Fruit fly (Drosophila melanogaster) whole organism, prepupa: ENCODE results near the gene Kdm5.
A peak's percentile ranks its signal among the peaks of the same experiment; 100 is the strongest.

Experiments
- Blimp-1 ChIP-seq: fragments of 200-800 bp; sonication (Bioruptor generic); optimal IDR thresholded peaks from 3 replicates; lab custom pipeline; 2017; ENCODE audit warnings: missing biosample characterization, missing genetic modification characterization, mild to moderate bottlenecking, moderate library complexity, missing genetic modification reagents
- CG10669 ChIP-seq: fragments of 200-800 bp; sonication (Bioruptor generic); optimal IDR thresholded peaks from 3 replicates; lab custom pipeline; 2018; ENCODE audit warnings: missing biosample characterization, mild to moderate bottlenecking, missing genetic modification characterization, moderate library complexity
- CG11762 ChIP-seq: fragments of 200-800 bp; sonication (Bioruptor generic); optimal IDR thresholded peaks from 3 replicates; lab custom pipeline; 2016; ENCODE audit warnings: missing biosample characterization, missing genetic modification characterization; ENCODE audit not compliant: insufficient read depth
- CG15336 ChIP-seq: fragments of 200-800 bp; sonication (Bioruptor generic); IDR thresholded peaks from 2 replicates; pipeline ENCODE4 v1.3.6; 2022; ENCODE audit warnings: missing biosample characterization, missing genetic modification characterization
- CG1621 ChIP-seq: fragments of 200-800 bp; sonication (Bioruptor generic); optimal IDR thresholded peaks from 3 replicates; lab custom pipeline; 2018; ENCODE audit warnings: missing biosample characterization, mild to moderate bottlenecking, missing genetic modification characterization
- CG16779 ChIP-seq: fragments of 200-800 bp; sonication (Bioruptor generic); optimal IDR thresholded peaks from 3 replicates; lab custom pipeline; 2017; ENCODE audit warnings: missing biosample characterization, mild to moderate bottlenecking, missing genetic modification characterization
- CG3032 ChIP-seq: fragments of 200-800 bp; optimal IDR thresholded peaks from 2 replicates; lab custom pipeline; 2019; ENCODE audit warnings: missing biosample characterization, mild to moderate bottlenecking, missing genetic modification characterization, moderate library complexity
- CG31627 ChIP-seq: fragments of 200-800 bp; sonication (Bioruptor generic); optimal IDR thresholded peaks from 3 replicates; lab custom pipeline; 2016; ENCODE audit warnings: missing biosample characterization, missing genetic modification characterization
- CG32006 ChIP-seq: fragments of 200-800 bp; sonication (Bioruptor generic); optimal IDR thresholded peaks from 3 replicates; lab custom pipeline; 2017; ENCODE audit warnings: missing biosample characterization, mild to moderate bottlenecking, missing genetic modification characterization
- CG34406 ChIP-seq: fragments of 200-800 bp; sonication (Bioruptor generic); optimal IDR thresholded peaks from 3 replicates; lab custom pipeline; 2016; ENCODE audit warnings: missing biosample characterization, missing genetic modification characterization
- CG4318 ChIP-seq: fragments of 200-800 bp; sonication (Bioruptor generic); optimal IDR thresholded peaks from 3 replicates; lab custom pipeline; 2017; ENCODE audit warnings: missing biosample characterization, mild to moderate bottlenecking, missing genetic modification characterization
- CG6792 ChIP-seq: fragments of 200-800 bp; sonication (Bioruptor generic); optimal IDR thresholded peaks from 3 replicates; lab custom pipeline; 2016; ENCODE audit warnings: missing biosample characterization, missing genetic modification characterization
- CG6808 ChIP-seq: fragments of 200-800 bp; sonication (Bioruptor generic); optimal IDR thresholded peaks from 3 replicates; lab custom pipeline; 2017; ENCODE audit warnings: missing biosample characterization, missing genetic modification characterization, mild to moderate bottlenecking, moderate library complexity, missing genetic modification reagents
- CG6854 ChIP-seq: fragments of 200-800 bp; sonication (Bioruptor generic); optimal IDR thresholded peaks from 2 replicates; lab custom pipeline; 2017; ENCODE audit warnings: missing biosample characterization, mild to moderate bottlenecking, missing genetic modification characterization
- CG8119 ChIP-seq: fragments of 200-800 bp; sonication (Bioruptor generic); IDR thresholded peaks from 3 replicates; pipeline ENCODE4 v1.3.6; 2022; ENCODE audit warnings: missing biosample characterization, missing genetic modification characterization
- Eip75B ChIP-seq: fragments of 200-800 bp; sonication (Bioruptor generic); optimal IDR thresholded peaks from 3 replicates; lab custom pipeline; 2016; ENCODE audit warnings: missing biosample characterization, missing genetic modification characterization
- Eip78C ChIP-seq: fragments of 200-800 bp; sonication (Bioruptor generic); peaks from one replicate; lab custom pipeline; 2016; ENCODE audit warnings: missing biosample characterization, missing genetic modification characterization
- Eip93F ChIP-seq: fragments of 200-800 bp; sonication (Bioruptor generic); optimal IDR thresholded peaks from 2 replicates; lab custom pipeline; 2016; ENCODE audit warnings: missing biosample characterization, mild to moderate bottlenecking, missing genetic modification characterization
- Ets21C ChIP-seq: fragments of 200-800 bp; sonication (Bioruptor generic); optimal IDR thresholded peaks from 3 replicates; lab custom pipeline; 2016; ENCODE audit warnings: missing biosample characterization, missing genetic modification characterization
- Ets96B ChIP-seq: fragments of 200-800 bp; optimal IDR thresholded peaks from 2 replicates; lab custom pipeline; 2019; ENCODE audit warnings: missing biosample characterization, mild to moderate bottlenecking, missing genetic modification characterization, moderate library complexity
- Gug ChIP-seq: fragments of 200-800 bp; sonication (Bioruptor generic); IDR thresholded peaks from 2 replicates; pipeline ENCODE4 v1.3.6; 2022; ENCODE audit warnings: missing biosample characterization, missing genetic modification characterization
- Hr39 ChIP-seq: fragments of 200-800 bp; sonication (Bioruptor generic); optimal IDR thresholded peaks from 2 replicates; lab custom pipeline; 2016; ENCODE audit warnings: missing biosample characterization, missing genetic modification characterization
- Hr4 ChIP-seq: fragments of 200-800 bp; sonication (Bioruptor generic); optimal IDR thresholded peaks from 3 replicates; lab custom pipeline; 2016; ENCODE audit warnings: missing biosample characterization, missing genetic modification characterization
- Met ChIP-seq: fragments of 200-800 bp; sonication (Bioruptor generic); optimal IDR thresholded peaks from 3 replicates; lab custom pipeline; 2016; ENCODE audit warnings: missing biosample characterization, missing genetic modification characterization
- OdsH ChIP-seq: fragments of 200-800 bp; sonication (Bioruptor generic); optimal IDR thresholded peaks from 3 replicates; lab custom pipeline; 2016; ENCODE audit warnings: missing biosample characterization, missing genetic modification characterization
- Smox ChIP-seq: fragments of 200-800 bp; sonication (Bioruptor generic); optimal IDR thresholded peaks from 3 replicates; lab custom pipeline; 2016; ENCODE audit warnings: missing biosample characterization, missing genetic modification characterization
- Sox102F ChIP-seq: fragments of 200-800 bp; sonication (Bioruptor generic); optimal IDR thresholded peaks from 2 replicates; lab custom pipeline; 2016; ENCODE audit warnings: missing biosample characterization, mild to moderate bottlenecking, missing genetic modification characterization
- Sox14 ChIP-seq: fragments of 200-800 bp; sonication (Bioruptor generic); optimal IDR thresholded peaks from 3 replicates; lab custom pipeline; 2016; ENCODE audit warnings: missing biosample characterization, missing genetic modification characterization
- Sox15 ChIP-seq: fragments of 200-800 bp; sonication (Bioruptor generic); optimal IDR thresholded peaks from 3 replicates; lab custom pipeline; 2016; ENCODE audit warnings: missing biosample characterization, missing genetic modification characterization
- achi ChIP-seq: fragments of 200-800 bp; sonication (Bioruptor generic); optimal IDR thresholded peaks from 3 replicates; lab custom pipeline; 2016; ENCODE audit warnings: missing biosample characterization, missing genetic modification characterization
- acj6 ChIP-seq: fragments of 200-800 bp; sonication (Bioruptor generic); optimal IDR thresholded peaks from 3 replicates; lab custom pipeline; 2016; ENCODE audit warnings: missing biosample characterization, missing genetic modification characterization
- cyc ChIP-seq: fragments of 200-800 bp; sonication (Bioruptor generic); optimal IDR thresholded peaks from 3 replicates; lab custom pipeline; 2016; ENCODE audit warnings: missing biosample characterization, missing genetic modification characterization
- dac ChIP-seq: fragments of 200-800 bp; sonication (Bioruptor generic); optimal IDR thresholded peaks from 2 replicates; lab custom pipeline; 2017; ENCODE audit warnings: missing biosample characterization, mild to moderate bottlenecking, missing genetic modification characterization
- dsx ChIP-seq: fragments of 200-800 bp; optimal IDR thresholded peaks from 3 replicates; lab custom pipeline; 2019; ENCODE audit warnings: missing biosample characterization, mild to moderate bottlenecking, missing genetic modification characterization, moderate library complexity; ENCODE audit not compliant: poor library complexity, severe bottlenecking
- eg ChIP-seq: fragments of 200-800 bp; sonication (Bioruptor generic); IDR thresholded peaks from 3 replicates; pipeline ENCODE4 v1.3.6; 2022; ENCODE audit warnings: missing biosample characterization, missing genetic modification characterization
- esn ChIP-seq: fragments of 200-800 bp; sonication (Bioruptor generic); optimal IDR thresholded peaks from 2 replicates; lab custom pipeline; 2016; ENCODE audit warnings: missing biosample characterization, mild to moderate bottlenecking, missing genetic modification characterization, moderate library complexity
- fd85E ChIP-seq: fragments of 200-800 bp; sonication (Bioruptor generic); optimal IDR thresholded peaks from 3 replicates; lab custom pipeline; 2016; ENCODE audit warnings: missing biosample characterization, missing genetic modification characterization
- fkh ChIP-seq: fragments of 200-800 bp; sonication (Bioruptor generic); optimal IDR thresholded peaks from 3 replicates; lab custom pipeline; 2017; ENCODE audit warnings: missing biosample characterization, mild to moderate bottlenecking, missing genetic modification characterization, moderate library complexity
- lz ChIP-seq: fragments of 200-800 bp; sonication (Bioruptor generic); optimal IDR thresholded peaks from 3 replicates; lab custom pipeline; 2016; ENCODE audit warnings: missing biosample characterization, missing genetic modification characterization
- net ChIP-seq: fragments of 200-800 bp; sonication (Bioruptor generic); optimal IDR thresholded peaks from 3 replicates; lab custom pipeline; 2016; ENCODE audit warnings: missing biosample characterization, missing genetic modification characterization
- svp ChIP-seq: fragments of 200-800 bp; sonication (Bioruptor generic); peaks from one replicate; lab custom pipeline; 2016; ENCODE audit warnings: missing biosample characterization, missing genetic modification characterization
- topi ChIP-seq: fragments of 200-800 bp; sonication (Bioruptor generic); optimal IDR thresholded peaks from 3 replicates; lab custom pipeline; 2016; ENCODE audit warnings: missing biosample characterization, missing genetic modification characterization

Kdm5 gene

dm6 chr2L:6045972-6046718 is 46.8 kb upstream of the Kdm5 start, which contains the start of gene Pfas (continued):
- TF ChIP-seq CG16779 (tag; lab: Kevin White, UChicago) (no peak), Sox102F (peak; percentile 71), OdsH (GFP tag; lab: Kevin White, UChicago) (no peak), CG34406 (GFP tag; lab: Kevin White, UChicago) (peak; percentile 25), acj6 (GFP tag; lab: Kevin White, UChicago) (peak; percentile 64), CG6854 (GFP tag; lab: Kevin White, UChicago) (peak; percentile 26), CG11762 (no peak), CG3032 (peak; percentile 59), Gug (GFP tag; lab: Robert Waterston, UW) (peak; percentile 40; the same call in 1 of the 2 replicates), fkh (GFP tag; lab: Kevin White, UChicago) (peak; percentile 40), fd85E (no peak), CG8119 (no peak), Blimp-1 (GFP tag; lab: Kevin White, UChicago) (peak; percentile 32), Sox15 (GFP tag; lab: Kevin White, UChicago) (no peak), Smox (no peak), CG32006 (GFP tag; lab: Kevin White, UChicago) (peak; percentile 54), CG10669 (GFP tag; lab: Kevin White, UChicago) (no peak), CG1621 (tag; lab: Kevin White, UChicago) (peak; percentile 50), Met (GFP tag; lab: Kevin White, UChicago) (no peak), Ets96B (peak; percentile 29), Eip75B (peak; percentile 58), Sox14 (GFP tag; lab: Kevin White, UChicago) (peak; percentile 65), Hr4 (GFP tag; lab: Kevin White, UChicago) (no peak)

dm6 chr2L:6045484-6045883 is 46.2 kb upstream of the Kdm5 start:
- TF ChIP-seq svp (GFP tag; lab: Kevin White, UChicago) (peak; percentile 99), Eip93F (GFP tag; lab: Kevin White, UChicago) (no peak)

dm6 chr2L:6037830-6038229 is 38.5 kb upstream of the Kdm5 start, which contains the start of the genes CG9117 and CG31643:
TSS of gene CG9117 (minus strand) at chr2L:6037902.
TSS of gene CG31643 (plus strand) at chr2L:6038117.
- TF ChIP-seq CG15336 (GFP tag; lab: Robert Waterston, UW): peak; percentile 62
- peak; percentile 40 for TF ChIP-seq net (GFP tag; lab: Kevin White, UChicago)
- TF ChIP-seq CG11762: peak; percentile 18
- TF ChIP-seq dsx (GFP tag; lab: Kevin White, UChicago): no peak
- TF ChIP-seq Ets21C (GFP tag; lab: Kevin White, UChicago): no peak
- no peak for TF ChIP-seq CG4318
- TF ChIP-seq dac: no peak
- peak; percentile 73 for TF ChIP-seq Hr39 (GFP tag; lab: Kevin White, UChicago)
- TF ChIP-seq CG8119: no peak
- peak; percentile 73 for TF ChIP-seq CG31627 (GFP tag; lab: Kevin White, UChicago)
- TF ChIP-seq CG34406 (GFP tag; lab: Kevin White, UChicago): peak; percentile 55
- TF ChIP-seq CG6808 (GFP tag; lab: Kevin White, UChicago): peak; percentile 39
- TF ChIP-seq lz (GFP tag; lab: Kevin White, UChicago): peak; percentile 65
- peak; percentile 72 for TF ChIP-seq Sox14 (GFP tag; lab: Kevin White, UChicago)
- TF ChIP-seq Eip93F (GFP tag; lab: Kevin White, UChicago): peak; percentile 47
- TF ChIP-seq CG1621 (tag; lab: Kevin White, UChicago): peak; percentile 75
- no peak for TF ChIP-seq OdsH (GFP tag; lab: Kevin White, UChicago)
- TF ChIP-seq Ets96B: no peak
- TF ChIP-seq eg: peak; percentile 70
- peak; percentile 67 for TF ChIP-seq cyc (GFP tag; lab: Kevin White, UChicago)
- peak; percentile 84 for TF ChIP-seq Eip78C (GFP tag; lab: Kevin White, UChicago)
- TF ChIP-seq svp (GFP tag; lab: Kevin White, UChicago): peak; percentile 95
- peak; percentile 26 for TF ChIP-seq Sox15 (GFP tag; lab: Kevin White, UChicago)
- peak; percentile 51 for TF ChIP-seq CG6792
- TF ChIP-seq CG3032: peak; percentile 46
- peak; percentile 79 for TF ChIP-seq esn (GFP tag; lab: Kevin White, UChicago)
- peak; percentile 62 for TF ChIP-seq topi (GFP tag; lab: Kevin White, UChicago)
- TF ChIP-seq achi: peak; percentile 73
